Fruit fly (Drosophila melanogaster): ENCODE results near the gene CG6908.

CG6908 gene

dm6 chr3R:11735337-11735736 lies 45.5 kb upstream of the CG6908 start, which contains the start of gene CG14721 (continued):
- no peak for TF ChIP-seq slou (GFP tag; optimal IDR thresholded peaks at IDR 0.05)
- peak; percentile 62 for TF ChIP-seq ewg (GFP tag; optimal IDR thresholded peaks at IDR 0.05)
- TF ChIP-seq CG34224 (GFP tag; IDR thresholded peaks at IDR 0.05; ENCODE audit: partially characterized antibody): peak; percentile 52; the same call in 2 of the 3 replicates
- TF ChIP-seq phol (tag; optimal IDR thresholded peaks at IDR 0.05): peak; percentile 50
- no peak for TF ChIP-seq hbn (GFP tag; IDR thresholded peaks at IDR 0.05; ENCODE audit: partially characterized antibody)
- TF ChIP-seq CG4617 (GFP tag; optimal IDR thresholded peaks at IDR 0.05; ENCODE audit: borderline replicate concordance): peak; percentile 53
- peak; percentile 90 for TF ChIP-seq Myb (GFP tag; optimal IDR thresholded peaks at IDR 0.05)
- TF ChIP-seq Rx (GFP tag; IDR thresholded peaks at IDR 0.05): peak; percentile 21; the same call in 1 of the 2 replicates
- no peak for TF ChIP-seq Nf-YB (GFP tag; optimal IDR thresholded peaks at IDR 0.05)
- no peak for TF ChIP-seq bigmax (GFP tag; optimal IDR thresholded peaks at IDR 0.05)
- TF ChIP-seq Sin3A (optimal IDR thresholded peaks at IDR 0.05): peak; percentile 78
- TF ChIP-seq Ptx1 (GFP tag; IDR thresholded peaks at IDR 0.05): 0 out of 2 replicates have a peak, but pooled peaks have one; percentile 17
- TF ChIP-seq grn (GFP tag; optimal IDR thresholded peaks at IDR 0.05): no peak
- peak; percentile 49; the same call in 2 of the 3 replicates for TF ChIP-seq row (GFP tag; IDR thresholded peaks at IDR 0.05)
- no peak for TF ChIP-seq unpg (GFP tag; optimal IDR thresholded peaks at IDR 0.05)
- TF ChIP-seq jumu (GFP tag; optimal IDR thresholded peaks at IDR 0.05): peak; percentile 55
- no peak for TF ChIP-seq Doc2 (GFP tag; IDR thresholded peaks at IDR 0.05)
- peak; percentile 58 for TF ChIP-seq CG14710 (tag; optimal IDR thresholded peaks at IDR 0.05)
- TF ChIP-seq cad (GFP tag; optimal IDR thresholded peaks at IDR 0.05): no peak
- no peak for TF ChIP-seq CG14667 (GFP tag; IDR thresholded peaks at IDR 0.05)
- no peak for TF ChIP-seq CrebB (tag; optimal IDR thresholded peaks at IDR 0.05)
- peak; percentile 54 for TF ChIP-seq Aef1 (GFP tag; IDR thresholded peaks at IDR 0.05)
- no peak for TF ChIP-seq trh (GFP tag; optimal IDR thresholded peaks at IDR 0.05)
- no peak for TF ChIP-seq H2.0 (GFP tag; IDR thresholded peaks at IDR 0.05)
- peak; percentile 95 for TF ChIP-seq CG17186 (GFP tag; optimal IDR thresholded peaks at IDR 0.05)
- no peak for TF ChIP-seq CG3065 (GFP tag; optimal IDR thresholded peaks at IDR 0.05)
- TF ChIP-seq Antp (GFP tag; optimal IDR thresholded peaks at IDR 0.05): peak; percentile 42
- TF ChIP-seq CG6683 (GFP tag; optimal IDR thresholded peaks at IDR 0.05): no peak
- no peak for TF ChIP-seq gcm (GFP tag; optimal IDR thresholded peaks at IDR 0.05)
- TF ChIP-seq Opbp (GFP tag; IDR thresholded peaks at IDR 0.05; ENCODE audit: partially characterized antibody): peak; percentile 41; the same call in 1 of the 3 replicates
- peak; percentile 77 for TF ChIP-seq pzg (GFP tag; optimal IDR thresholded peaks at IDR 0.05)
- no peak for TF ChIP-seq CG8281 (tag; optimal IDR thresholded peaks at IDR 0.05)
- TF ChIP-seq CG7963 (GFP tag; IDR thresholded peaks at IDR 0.05; ENCODE audit: partially characterized antibody): no peak
- TF ChIP-seq Elba2 (GFP tag; optimal IDR thresholded peaks at IDR 0.05): no peak
- peak; percentile 28 for TF ChIP-seq CG1647 (GFP tag; optimal IDR thresholded peaks at IDR 0.05)
- no peak for TF ChIP-seq CG33557 (GFP tag; optimal IDR thresholded peaks at IDR 0.05)
- peak in 1 of 2 experiments; percentile 14 for TF ChIP-seq Hr51 (GFP tag; optimal IDR thresholded peaks at IDR 0.05)
- TF ChIP-seq CG14050 (GFP tag; IDR thresholded peaks at IDR 0.05): no peak
- TF ChIP-seq Pdp1 (GFP tag; optimal IDR thresholded peaks at IDR 0.05): peak in 1 of 2 experiments; percentile 38
- TF ChIP-seq p53 (GFP tag; optimal IDR thresholded peaks at IDR 0.05): peak; percentile 3
- no peak for TF ChIP-seq ind (GFP tag; optimal IDR thresholded peaks at IDR 0.05)
- no peak for TF ChIP-seq CG5245 (GFP tag; optimal IDR thresholded peaks at IDR 0.05)
- TF ChIP-seq cas (GFP tag; IDR thresholded peaks at IDR 0.05): no peak
- peak; percentile 30; the same call in 1 of the 2 replicates for TF ChIP-seq crol (GFP tag; IDR thresholded peaks at IDR 0.05)
- no peak for TF ChIP-seq cg (GFP tag; optimal IDR thresholded peaks at IDR 0.05)
- peak; percentile 33 for TF ChIP-seq pum (GFP tag; optimal IDR thresholded peaks at IDR 0.05)
- TF ChIP-seq CG11085 (GFP tag; IDR thresholded peaks at IDR 0.05): no peak
- TF ChIP-seq CG17829 (tag; optimal IDR thresholded peaks at IDR 0.05): no peak
- TF ChIP-seq ATbp (GFP tag; optimal IDR thresholded peaks at IDR 0.05): no peak
- TF ChIP-seq Dp (GFP tag; optimal IDR thresholded peaks at IDR 0.05): peak; percentile 90
- peak; percentile 20; the same call in 1 of the 2 replicates for TF ChIP-seq sisA (GFP tag; IDR thresholded peaks at IDR 0.05)
